Fruit fly (Drosophila melanogaster): ENCODE data around the gene Spp.

Spp gene

DNA sequence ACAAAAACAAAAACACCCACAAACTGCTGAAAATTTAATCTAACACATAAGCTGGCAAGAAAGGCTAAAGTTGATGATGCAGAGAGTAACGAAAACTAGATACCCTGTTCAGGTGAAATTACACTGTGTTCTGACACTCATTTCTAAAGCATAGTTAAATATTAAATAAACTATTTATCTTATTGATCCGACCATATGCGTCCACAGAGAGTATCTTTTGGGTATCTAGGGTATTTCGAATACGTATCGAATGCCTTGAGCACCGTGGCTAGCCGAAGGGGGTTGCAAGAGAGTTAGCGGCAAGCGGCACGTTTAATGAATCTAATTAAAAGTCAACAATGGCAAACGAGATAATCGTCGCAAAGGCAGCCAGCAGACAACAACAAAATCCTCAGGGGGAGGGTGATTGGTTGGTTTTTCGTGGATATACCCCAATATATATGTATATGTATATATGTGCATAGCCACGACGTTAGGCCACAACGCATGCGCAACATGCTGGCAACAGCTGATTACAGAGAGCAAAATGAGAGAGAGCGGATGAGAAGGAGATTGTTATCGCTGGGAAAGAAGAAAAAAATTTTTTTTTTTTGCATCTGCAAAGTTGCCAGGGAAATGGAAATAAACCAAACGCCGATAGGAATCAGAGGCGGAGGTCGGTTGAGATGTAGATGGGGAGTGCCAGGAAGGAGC is 22.4 kb downstream of the Spp start (continued):
- TF ChIP-seq Hr78 (GFP tag; optimal IDR thresholded peaks at IDR 0.05) (peak in 1 of 2 experiments; percentile 33), CG15601 (tag; optimal IDR thresholded peaks at IDR 0.05) (peak; percentile 1), CTCF (GFP tag; optimal IDR thresholded peaks at IDR 0.05) (peak; percentile 42), CG12236 (GFP tag; optimal IDR thresholded peaks at IDR 0.05) (no peak), CG31388 (GFP tag; optimal IDR thresholded peaks at IDR 0.05) (no peak), dan (GFP tag; IDR thresholded peaks at IDR 0.05) (peak; percentile 70), lab (GFP tag; optimal IDR thresholded peaks at IDR 0.05) (peak; percentile 87), klu (GFP tag; IDR thresholded peaks at IDR 0.05) (no peak; the same call in 1 of the 2 replicates), CG15514 (GFP tag; optimal IDR thresholded peaks at IDR 0.05) (peak; percentile 35), CG17186 (GFP tag; optimal IDR thresholded peaks at IDR 0.05) (peak; percentile 69), CG12219 (GFP tag; optimal IDR thresholded peaks at IDR 0.05) (peak; percentile 65), lola (GFP tag; optimal IDR thresholded peaks at IDR 0.05) (peak in 1 of 3 experiments; percentile 70), sima (GFP tag; optimal IDR thresholded peaks at IDR 0.05) (no peak), CG3847 (GFP tag; IDR thresholded peaks at IDR 0.05) (peak; percentile 31; the same call in 1 of the 2 replicates), CG9727 (GFP tag; optimal IDR thresholded peaks at IDR 0.05) (peak; percentile 72), Rfx (GFP tag; IDR thresholded peaks at IDR 0.05) (peak; percentile 47), ap (GFP tag; IDR thresholded peaks at IDR 0.05) (peak; percentile 77), CG1024 (GFP tag; IDR thresholded peaks at IDR 0.05) (peak; percentile 58), en (GFP tag; optimal IDR thresholded peaks at IDR 0.05) (no peak), CG30403 (GFP tag; optimal IDR thresholded peaks at IDR 0.05) (peak; percentile 73), CG17802 (tag; optimal IDR thresholded peaks at IDR 0.05) (peak; percentile 60), CG3065 (GFP tag; optimal IDR thresholded peaks at IDR 0.05) (no peak), tin (GFP tag; optimal IDR thresholded peaks at IDR 0.05) (peak; percentile 60), lilli (GFP tag; optimal IDR thresholded peaks at IDR 0.05) (peak; percentile 62), CG14441 (GFP tag; IDR thresholded peaks at IDR 0.05) (peak; percentile 89), Dp (GFP tag; optimal IDR thresholded peaks at IDR 0.05) (no peak), Dip3 (GFP tag; optimal IDR thresholded peaks at IDR 0.05) (peak; percentile 42), bbx (GFP tag; IDR thresholded peaks at IDR 0.05; ENCODE audit: partially characterized antibody) (no peak), CG4282 (GFP tag; optimal IDR thresholded peaks at IDR 0.05) (no peak), CG6765 (GFP tag; optimal IDR thresholded peaks at IDR 0.05) (no peak), Sry-δ (GFP tag; optimal IDR thresholded peaks at IDR 0.05) (no peak), CG2202 (tag; optimal IDR thresholded peaks at IDR 0.05) (peak; percentile 63), Deaf1 (tag; optimal IDR thresholded peaks at IDR 0.05) (no peak), Hr39 (optimal IDR thresholded peaks at IDR 0.05) (no peak), Dref (GFP tag; IDR thresholded peaks at IDR 0.05) (no peak), Dip2 (GFP tag; IDR thresholded peaks at IDR 0.05) (no peak), repo (GFP tag; optimal IDR thresholded peaks at IDR 0.05) (peak; percentile 30), maf-S (GFP tag; optimal IDR thresholded peaks at IDR 0.05) (peak; percentile 45), zen2 (GFP tag; IDR thresholded peaks at IDR 0.05; ENCODE audit: partially characterized antibody) (no peak), CG3838 (GFP tag; optimal IDR thresholded peaks at IDR 0.05) (no peak), CG11398 (GFP tag; optimal IDR thresholded peaks at IDR 0.05) (no peak), Camta (GFP tag; optimal IDR thresholded peaks at IDR 0.05) (peak; percentile 61), D19B (GFP tag; optimal IDR thresholded peaks at IDR 0.05) (peak; percentile 98), pnt (GFP tag; optimal IDR thresholded peaks at IDR 0.05) (peak; percentile 48), Mes4 (GFP tag; optimal IDR thresholded peaks at IDR 0.05) (peak; percentile 43), Pdp1 (GFP tag; optimal IDR thresholded peaks at IDR 0.05) (peak; percentile 46 to 57), Med (GFP tag) (peak; percentile 86), NC2α (GFP tag; optimal IDR thresholded peaks at IDR 0.05) (no peak), Bgb (GFP tag; IDR thresholded peaks at IDR 0.05; ENCODE audit: partially characterized antibody) (no peak), odd (GFP tag; optimal IDR thresholded peaks at IDR 0.05) (no peak), CG4404 (GFP tag; IDR thresholded peaks at IDR 0.05) (peak; percentile 88)

Measured in whole organism, embryonic.